Worm (Caenorhabditis elegans) whole organism, L4/young adult: ENCODE data around the gene pdf-2.

Experiments used
- W03F9.2 ChIP-seq: fragments of 150-350 bp; optimal IDR thresholded peaks from 2 replicates; lab custom pipeline; 2014; ENCODE audit warnings: missing biosample characterization, missing genetic modification characterization
- dao-5 ChIP-seq: sonication (generic microtip); optimal IDR thresholded peaks from 2 replicates; lab custom pipeline; 2016; ENCODE audit warnings: missing genotype, missing genetic modification characterization, moderate library complexity, missing compliant biosample characterization
- him-1 ChIP-seq: sonication (generic microtip); optimal IDR thresholded peaks from 2 replicates; lab custom pipeline; 2016; ENCODE audit warnings: missing genotype, missing genetic modification reagents, missing genetic modification characterization, missing compliant biosample characterization

ce11 chrX:2197444-2197843, 34.3 kb downstream of the pdf-2 start:
- TF ChIP-seq him-1 (tag; lab: Kevin White, UChicago) = no peak
- no peak for TF ChIP-seq W03F9.2 (tag; lab: Kevin White, UChicago)
- TF ChIP-seq dao-5 = no peak
